Worm (Caenorhabditis elegans): ENCODE data around the gene Y66D12A.1.
A peak's percentile ranks its signal among the peaks of the same experiment; 100 is the strongest.

Gene Y66D12A.1

ce11 chrIII:11579380-11579779, 28.6 kb upstream of the Y66D12A.1 start:
- TF ChIP-seq nhr-11 (tag; optimal IDR thresholded peaks at IDR 0.05) (no peak), elt-1 (tag; optimal IDR thresholded peaks at IDR 0.05) (no peak), lsy-2 (tag; optimal IDR thresholded peaks at IDR 0.05) (no peak), lin-11 (tag; optimal IDR thresholded peaks at IDR 0.05) (no peak), lin-39 (tag; optimal IDR thresholded peaks at IDR 0.05) (no peak), unc-62 (GFP tag; optimal IDR thresholded peaks at IDR 0.05) (no peak), nhr-23 (tag; optimal IDR thresholded peaks at IDR 0.05) (no peak), sma-3 (GFP tag; optimal IDR thresholded peaks at IDR 0.05) (no peak), ceh-82 (tag; optimal IDR thresholded peaks at IDR 0.05) (no peak), nhr-6 (tag; optimal IDR thresholded peaks at IDR 0.05) (no peak), snpc-4 (tag; optimal IDR thresholded peaks at IDR 0.05) (no peak), sem-4 (tag; optimal IDR thresholded peaks at IDR 0.05) (no peak), aly-2 (tag; optimal IDR thresholded peaks at IDR 0.05) (no peak), blmp-1 (tag; optimal IDR thresholded peaks at IDR 0.05; ENCODE audit: insufficient read depth) (no peak), unc-39 (tag; optimal IDR thresholded peaks at IDR 0.05) (no peak), mbf-1 (tag; optimal IDR thresholded peaks at IDR 0.05) (no peak), nhr-25 (tag; optimal IDR thresholded peaks at IDR 0.05) (no peak), nhr-12 (tag; optimal IDR thresholded peaks at IDR 0.05) (no peak), unc-55 (GFP tag; optimal IDR thresholded peaks at IDR 0.05) (no peak), sma-9 (GFP tag; optimal IDR thresholded peaks at IDR 0.05) (no peak), sma-9 (tag; optimal IDR thresholded peaks at IDR 0.05) (no peak)

DNA sequence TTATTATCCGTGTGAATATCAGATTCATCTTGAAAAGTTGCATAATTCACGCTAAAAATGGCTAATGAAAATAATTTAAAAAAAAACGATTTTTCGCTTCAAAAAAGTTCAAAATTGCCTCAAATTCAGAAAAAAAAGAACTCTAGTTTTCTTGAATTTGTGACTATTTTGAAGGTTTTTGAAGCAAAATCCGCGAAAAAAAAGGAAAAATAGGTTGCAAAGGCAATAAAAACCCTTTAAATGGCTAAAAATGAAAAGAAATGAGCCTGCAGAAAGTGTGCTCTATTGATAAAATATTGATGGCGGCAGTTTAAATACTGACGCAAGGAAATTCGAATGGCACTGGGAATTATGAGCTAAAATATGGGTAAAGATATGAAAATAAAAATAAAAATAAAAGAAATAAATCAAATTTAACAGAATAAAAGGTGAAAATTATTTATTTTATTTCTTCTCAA, 27.5 kb upstream of the Y66D12A.1 start, which contains the start of gene Y66D12A.7:
Gene Y66D12A.7, minus strand, starts transcription at position 51 of the 458 bp plus-strand sequence.
- TF ChIP-seq mdl-1 (tag; optimal IDR thresholded peaks at IDR 0.05) (no peak), lin-13 (GFP tag; optimal IDR thresholded peaks at IDR 0.05) (peak; percentile 30), nhr-23 (tag; optimal IDR thresholded peaks at IDR 0.05) (no peak), lsy-2 (tag; optimal IDR thresholded peaks at IDR 0.05) (peak in 1 of 2 experiments; percentile 54), unc-55 (GFP tag; optimal IDR thresholded peaks at IDR 0.05) (peak; percentile 61), crh-2 (tag; optimal IDR thresholded peaks at IDR 0.05) (peak; percentile 5), dmd-4 (tag; optimal IDR thresholded peaks at IDR 0.05) (no peak), gmeb-1 (tag; optimal IDR thresholded peaks at IDR 0.05) (peak; percentile 88), alr-1 (tag; optimal IDR thresholded peaks at IDR 0.05) (no peak)

- TF ChIP-seq lin-13 (GFP tag; optimal IDR thresholded peaks at IDR 0.05) (no peak), nhr-237 (tag; optimal IDR thresholded peaks at IDR 0.05) (no peak), ztf-4 (tag; optimal IDR thresholded peaks at IDR 0.05) (no peak), unc-55 (GFP tag; optimal IDR thresholded peaks at IDR 0.05) (no peak), crh-2 (tag; optimal IDR thresholded peaks at IDR 0.05) (no peak), ama-1 (optimal IDR thresholded peaks at IDR 0.05) (no peak), blmp-1 (tag; optimal IDR thresholded peaks at IDR 0.05; ENCODE audit: insufficient read depth) (no peak), aly-2 (tag; optimal IDR thresholded peaks at IDR 0.05) (no peak), egl-27 (tag; optimal IDR thresholded peaks at IDR 0.05) (no peak), unc-62 (GFP tag; optimal IDR thresholded peaks at IDR 0.05) (no peak), gmeb-1 (tag; optimal IDR thresholded peaks at IDR 0.05) (no peak), mdl-1 (tag; optimal IDR thresholded peaks at IDR 0.05) (no peak)
These were observed 26.6 kb upstream of the Y66D12A.1 start, which contains the start of the genes Y66D12A.6 and ceh-92 for ce11 chrIII:11581372-11581771. Gene Y66D12A.6 (minus strand): TSS chrIII:11581402. Gene ceh-92 (plus strand): TSS chrIII:11581600.

DNA sequence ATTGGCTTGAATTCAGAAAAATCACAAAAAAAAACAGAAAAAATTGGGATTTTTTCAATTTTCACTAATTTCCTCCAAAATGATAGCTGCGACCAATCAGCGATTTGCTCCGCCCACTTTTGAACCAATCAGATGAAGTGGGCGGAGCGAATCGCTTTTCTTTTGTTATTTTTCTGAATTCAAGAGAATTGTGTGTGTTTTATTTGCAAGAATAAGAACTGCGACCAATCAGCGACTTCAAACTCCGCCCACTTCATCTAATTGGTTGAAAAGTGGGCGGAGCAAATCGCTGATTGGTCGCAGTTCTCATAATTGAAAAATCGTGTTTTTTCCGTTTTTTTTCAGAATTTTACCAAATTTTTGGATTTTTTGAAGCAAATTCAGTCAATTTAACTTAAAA, 25.4 kb upstream of the Y66D12A.1 start:
- no peak for TF ChIP-seq lsy-2 (tag; optimal IDR thresholded peaks at IDR 0.05)
- TF ChIP-seq fos-1 (tag; optimal IDR thresholded peaks at IDR 0.05), result no peak
- TF ChIP-seq R02D3.7 (tag; optimal IDR thresholded peaks at IDR 0.05), result no peak
- TF ChIP-seq unc-39 (tag; optimal IDR thresholded peaks at IDR 0.05), result no peak
- TF ChIP-seq unc-62 (GFP tag; optimal IDR thresholded peaks at IDR 0.05), result no peak
- TF ChIP-seq lin-39 (tag; optimal IDR thresholded peaks at IDR 0.05), result no peak

DNA sequence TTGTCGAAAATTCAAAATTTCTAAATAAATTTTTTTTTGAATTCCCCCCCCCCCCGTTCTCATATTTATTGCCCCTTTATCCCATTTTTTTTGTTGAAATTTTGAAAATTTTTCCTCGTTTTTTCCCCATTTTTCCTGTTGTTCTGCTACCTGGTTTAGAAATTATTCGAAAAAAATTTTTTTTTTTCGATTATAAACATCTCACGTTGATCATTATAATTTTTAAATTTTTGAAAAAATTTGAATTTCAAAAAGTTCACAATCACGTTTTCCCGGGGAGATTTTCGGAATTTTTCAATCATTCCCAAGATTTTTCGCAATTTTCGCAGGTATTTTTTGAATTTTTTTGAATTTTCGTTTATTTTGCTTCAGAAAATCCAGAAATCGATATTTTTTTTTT, 19.1 kb upstream of the Y66D12A.1 start, which contains the start of gene Y66D12A.3:
Gene Y66D12A.3, plus strand, starts transcription at position 301 of the 400 bp plus-strand sequence.
- TF ChIP-seq egl-27 (tag; optimal IDR thresholded peaks at IDR 0.05), result no peak

Data from whole organism, L2 larva.